Fruit fly (Drosophila melanogaster) whole organism, prepupa: Measurements from ENCODE around the gene CG42711.

Source experiments
- CG10631 ChIP-seq: fragments of 200-800 bp; sonication (Bioruptor generic); optimal IDR thresholded peaks from 2 replicates; lab custom pipeline; 2016; ENCODE audit warnings: missing biosample characterization, missing genetic modification characterization
- CG11902 ChIP-seq: fragments of 200-800 bp; sonication (Bioruptor generic); optimal IDR thresholded peaks from 3 replicates; lab custom pipeline; 2016; ENCODE audit warnings: missing biosample characterization, missing genetic modification characterization
- CG31627 ChIP-seq: fragments of 200-800 bp; sonication (Bioruptor generic); optimal IDR thresholded peaks from 3 replicates; lab custom pipeline; 2016; ENCODE audit warnings: missing biosample characterization, missing genetic modification characterization
- CG32006 ChIP-seq: fragments of 200-800 bp; sonication (Bioruptor generic); optimal IDR thresholded peaks from 3 replicates; lab custom pipeline; 2017; ENCODE audit warnings: missing biosample characterization, mild to moderate bottlenecking, missing genetic modification characterization
- Ets21C ChIP-seq: fragments of 200-800 bp; sonication (Bioruptor generic); optimal IDR thresholded peaks from 3 replicates; lab custom pipeline; 2016; ENCODE audit warnings: missing biosample characterization, missing genetic modification characterization
- fd59A ChIP-seq: fragments of 200-800 bp; sonication (Bioruptor generic); optimal IDR thresholded peaks from 2 replicates; lab custom pipeline; 2017; ENCODE audit warnings: missing biosample characterization, mild to moderate bottlenecking, missing genetic modification characterization, missing genetic modification reagents
- ss ChIP-seq, 2 experiments: fragments of 200-800 bp; sonication (Bioruptor generic); optimal IDR thresholded peaks; 2 replicates in 1 of 2; 3 replicates in 1 of 2; lab custom pipeline; 2017 to 2018; ENCODE audit warnings: mild to moderate bottlenecking in 2 of 2, missing biosample characterization in 2 of 2, missing genetic modification characterization in 2 of 2, moderate library complexity in 1 of 2
- topi ChIP-seq: fragments of 200-800 bp; sonication (Bioruptor generic); optimal IDR thresholded peaks from 3 replicates; lab custom pipeline; 2016; ENCODE audit warnings: missing biosample characterization, missing genetic modification characterization

DNA sequence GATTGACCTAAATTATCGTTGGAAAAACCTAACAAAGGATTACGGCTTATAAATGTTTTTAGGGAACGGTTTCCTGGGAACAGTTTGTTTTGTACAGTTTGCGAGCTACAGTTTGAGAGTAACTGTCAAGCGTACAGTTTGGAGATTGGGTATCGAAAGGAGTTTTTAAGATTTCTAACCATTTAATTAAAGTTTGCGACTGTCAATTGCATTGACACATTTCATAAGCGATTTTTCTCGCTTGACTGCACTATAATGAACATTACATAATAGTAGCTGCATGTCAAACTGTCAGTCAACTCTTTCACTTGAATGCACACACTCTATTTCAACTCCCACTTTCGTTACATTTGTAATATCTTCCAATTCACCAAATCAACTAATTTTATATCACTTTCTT is 38.3 kb downstream of the CG42711 start:
- TF ChIP-seq CG32006 (GFP tag; lab: Kevin White, UChicago) (no peak), ss (GFP tag; optimal IDR thresholded peaks at IDR 0.05; lab: Kevin White, UChicago) (no peak), topi (GFP tag; lab: Kevin White, UChicago) (no peak), CG11902 (no peak), Ets21C (GFP tag; lab: Kevin White, UChicago) (no peak), CG31627 (no peak), fd59A (GFP tag; lab: Kevin White, UChicago) (no peak), CG10631 (no peak)
